Worm (Caenorhabditis elegans) whole organism, L3 larva: ENCODE data around the gene F53A3.7.

Experiments
- ama-1 ChIP-seq: fragments of 150-350 bp; optimal IDR thresholded peaks from 2 replicates; lab custom pipeline; 2018
- fkh-10 ChIP-seq: sonication (generic microtip); optimal IDR thresholded peaks from 2 replicates; lab custom pipeline; 2017; ENCODE audit warnings: missing biosample characterization, missing genetic modification reagents, missing genetic modification characterization
- jun-1 ChIP-seq: fragments of 150-350 bp; optimal IDR thresholded peaks from 2 replicates; lab custom pipeline; 2014; ENCODE audit warnings: missing biosample characterization, missing genetic modification reagents, missing genetic modification characterization
- mdl-1 ChIP-seq: fragments of 150-350 bp; optimal IDR thresholded peaks from 2 replicates; lab custom pipeline; 2014; ENCODE audit warnings: missing biosample characterization, missing genetic modification characterization
- nhr-23 ChIP-seq: fragments of 150-350 bp; optimal IDR thresholded peaks from 2 replicates; lab custom pipeline; 2014; ENCODE audit warnings: missing biosample characterization, missing genetic modification reagents, missing genetic modification characterization
- nhr-28 ChIP-seq: fragments of 150-350 bp; optimal IDR thresholded peaks from 2 replicates; lab custom pipeline; 2014; ENCODE audit warnings: missing biosample characterization, missing genetic modification characterization
- pha-4 ChIP-seq: fragments of 150-350 bp; optimal IDR thresholded peaks from 2 replicates; lab custom pipeline; 2014; ENCODE audit warnings: missing biosample characterization, missing genetic modification reagents, missing genetic modification characterization
- pqm-1 ChIP-seq: fragments of 150-350 bp; optimal IDR thresholded peaks from 2 replicates; lab custom pipeline; 2017; ENCODE audit warnings: missing biosample characterization, missing genetic modification characterization, inconsistent platforms
- sea-2 ChIP-seq: fragments of 150-350 bp; sonication (generic microtip); optimal IDR thresholded peaks from 4 replicates; lab custom pipeline; 2014; ENCODE audit warnings: missing biosample characterization, missing genetic modification reagents, missing genetic modification characterization
- skn-1 ChIP-seq: fragments of 150-350 bp; optimal IDR thresholded peaks from 2 replicates; lab custom pipeline; 2014; ENCODE audit warnings: missing biosample characterization, missing genetic modification characterization
- unc-39 ChIP-seq: sonication (generic microtip); optimal IDR thresholded peaks from 4 replicates; lab custom pipeline; 2017; ENCODE audit warnings: missing biosample characterization, missing genetic modification characterization
- unc-62 ChIP-seq: fragments of 150-350 bp; sonication (generic microtip); optimal IDR thresholded peaks from 4 replicates; lab custom pipeline; 2014; ENCODE audit warnings: missing biosample characterization, missing genetic modification reagents, missing genetic modification characterization

DNA sequence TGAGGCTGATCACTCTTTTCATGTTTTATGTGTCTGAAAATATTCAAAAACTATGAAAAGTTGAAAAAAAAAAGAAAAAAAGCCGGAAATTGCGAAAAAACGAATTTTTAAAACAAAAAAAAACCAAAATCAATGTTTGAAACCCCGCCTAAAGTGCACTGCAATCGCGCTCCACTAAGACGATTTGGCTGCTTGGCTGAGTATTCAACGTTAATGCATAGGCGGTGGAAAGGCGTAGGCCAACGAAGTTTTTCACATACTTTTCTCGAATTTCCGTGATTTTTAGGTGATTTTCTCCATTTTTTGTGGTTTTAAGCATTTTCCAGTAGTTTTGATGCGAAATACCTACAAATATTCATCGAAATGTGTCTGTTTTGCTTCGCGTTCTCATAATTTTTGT is 1.1 kb upstream of the F53A3.7 start, which contains the start of the genes polh-1 and rps-22:
- TF ChIP-seq ama-1 (lab: Kevin White, UChicago) (peak; percentile 76), unc-39 (tag; lab: Kevin White, UChicago) (no peak), nhr-23 (tag; lab: Kevin White, UChicago) (peak; percentile 96), pha-4 (peak; percentile 99), pqm-1 (tag; lab: Kevin White, UChicago) (peak; percentile 75), sea-2 (GFP tag; lab: Kevin White, UChicago) (no peak), mdl-1 (tag; lab: Kevin White, UChicago) (no peak), nhr-28 (tag; lab: Kevin White, UChicago) (no peak), unc-62 (peak; percentile 53), skn-1 (tag; lab: Kevin White, UChicago) (peak; percentile 87), fkh-10 (GFP tag; lab: Kevin White, UChicago) (peak; percentile 71), jun-1 (peak; percentile 28)
